Worm (Caenorhabditis elegans): ENCODE results near the gene nmat-1.

Gene nmat-1

ce11 chrX:11965663-11966304 lies 52.1 kb downstream of the nmat-1 start, which contains the start of gene sams-1:
TSS of gene sams-1 (plus strand) at chrX:11965962.
- no peak for TF ChIP-seq pes-1 (GFP tag; IDR thresholded peaks at IDR 0.05)
- TF ChIP-seq aly-1 (tag; optimal IDR thresholded peaks at IDR 0.05) = no peak
- TF ChIP-seq hmg-4 (GFP tag; optimal IDR thresholded peaks at IDR 0.05) = no peak
- TF ChIP-seq B0310.2 (tag; optimal IDR thresholded peaks at IDR 0.05) = no peak
- TF ChIP-seq tra-4 (tag; optimal IDR thresholded peaks at IDR 0.05) = no peak

DNA sequence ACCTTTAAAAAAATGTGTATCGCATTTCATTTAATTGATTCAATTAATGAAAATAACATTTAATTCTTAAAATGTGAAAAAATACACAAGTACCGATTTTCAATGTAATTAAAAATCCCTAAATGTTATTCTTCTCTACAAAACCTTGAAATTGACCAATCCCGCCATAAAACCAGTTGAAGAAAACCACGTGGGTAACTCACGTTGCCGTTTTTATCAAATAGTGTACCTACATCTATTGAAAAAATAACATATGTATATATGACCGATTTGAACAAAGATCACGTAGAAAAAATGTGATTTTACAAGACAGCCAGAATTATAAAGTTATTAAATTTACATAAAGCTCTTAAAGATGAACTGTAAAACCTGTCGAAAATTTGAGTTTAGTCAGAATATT lies 52.7 kb downstream of the nmat-1 start:
- TF ChIP-seq ceh-36 (tag; optimal IDR thresholded peaks at IDR 0.05) (no peak), hmbx-1 (tag; optimal IDR thresholded peaks at IDR 0.05) (no peak), tbx-11 (GFP tag; IDR thresholded peaks at IDR 0.05) (no peak), tra-4 (tag; optimal IDR thresholded peaks at IDR 0.05) (no peak)

DNA sequence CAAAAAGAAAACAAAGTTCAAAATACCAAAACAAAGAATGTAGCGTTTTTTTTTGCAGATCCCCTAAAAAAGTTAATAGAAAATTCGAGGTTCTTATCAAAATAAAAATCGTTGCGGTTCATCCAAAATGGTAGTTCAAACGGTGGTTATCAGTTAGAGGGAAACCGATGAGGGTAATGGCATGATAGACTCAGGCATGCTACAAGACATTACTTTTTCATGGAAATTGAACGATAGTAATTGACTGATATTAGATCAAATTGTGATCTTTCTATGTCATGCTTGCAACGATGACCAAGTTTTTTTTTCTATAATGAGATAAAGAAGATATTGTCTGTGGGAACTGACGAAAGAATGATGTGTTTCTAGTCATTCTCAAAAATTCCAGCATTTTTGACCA lies 53.3 kb downstream of the nmat-1 start:
- no peak for TF ChIP-seq pes-1 (GFP tag; IDR thresholded peaks at IDR 0.05)
- no peak for TF ChIP-seq hmbx-1 (tag; optimal IDR thresholded peaks at IDR 0.05)
- no peak for TF ChIP-seq aly-1 (tag; optimal IDR thresholded peaks at IDR 0.05)
- no peak for TF ChIP-seq ama-1 (optimal IDR thresholded peaks at IDR 0.05)
- no peak for TF ChIP-seq B0310.2 (tag; optimal IDR thresholded peaks at IDR 0.05)
- no peak for TF ChIP-seq tbx-11 (GFP tag; IDR thresholded peaks at IDR 0.05)
- no peak for TF ChIP-seq hmg-4 (GFP tag; optimal IDR thresholded peaks at IDR 0.05)
- no peak for TF ChIP-seq tra-4 (tag; optimal IDR thresholded peaks at IDR 0.05)
- no peak for TF ChIP-seq hnd-1 (tag; optimal IDR thresholded peaks at IDR 0.05)
- TF ChIP-seq ceh-36 (tag; optimal IDR thresholded peaks at IDR 0.05) = no peak
- no peak for TF ChIP-seq scrt-1 (GFP tag; IDR thresholded peaks at IDR 0.05)
- no peak for TF ChIP-seq ets-7 (tag; optimal IDR thresholded peaks at IDR 0.05)
- TF ChIP-seq sea-1 (GFP tag; conservative IDR thresholded peaks at IDR 0.05) = no peak
- no peak for TF ChIP-seq ceh-13 (GFP tag; optimal IDR thresholded peaks at IDR 0.05)
